Fruit fly (Drosophila melanogaster) whole organism, prepupa: ENCODE measurements around the gene CG4465.
A peak's percentile ranks its signal among the peaks of the same experiment; 100 is the strongest.

Experiments
- CG10631 ChIP-seq: fragments of 200-800 bp; sonication (Bioruptor generic); optimal IDR thresholded peaks from 2 replicates; lab custom pipeline; 2016; ENCODE audit warnings: missing biosample characterization, missing genetic modification characterization
- CG11294 ChIP-seq: fragments of 200-800 bp; sonication (Bioruptor generic); IDR thresholded peaks from 2 replicates; pipeline ENCODE4 v1.3.6; 2022; ENCODE audit warnings: missing biosample characterization, missing genetic modification characterization
- CG15336 ChIP-seq: fragments of 200-800 bp; sonication (Bioruptor generic); IDR thresholded peaks from 2 replicates; pipeline ENCODE4 v1.3.6; 2022; ENCODE audit warnings: missing biosample characterization, missing genetic modification characterization
- CG1621 ChIP-seq: fragments of 200-800 bp; sonication (Bioruptor generic); optimal IDR thresholded peaks from 3 replicates; lab custom pipeline; 2018; ENCODE audit warnings: missing biosample characterization, mild to moderate bottlenecking, missing genetic modification characterization
- CG16779 ChIP-seq: fragments of 200-800 bp; sonication (Bioruptor generic); optimal IDR thresholded peaks from 3 replicates; lab custom pipeline; 2017; ENCODE audit warnings: missing biosample characterization, mild to moderate bottlenecking, missing genetic modification characterization
- CG31627 ChIP-seq: fragments of 200-800 bp; sonication (Bioruptor generic); optimal IDR thresholded peaks from 3 replicates; lab custom pipeline; 2016; ENCODE audit warnings: missing biosample characterization, missing genetic modification characterization
- CG32006 ChIP-seq: fragments of 200-800 bp; sonication (Bioruptor generic); optimal IDR thresholded peaks from 3 replicates; lab custom pipeline; 2017; ENCODE audit warnings: missing biosample characterization, mild to moderate bottlenecking, missing genetic modification characterization
- CG34406 ChIP-seq: fragments of 200-800 bp; sonication (Bioruptor generic); optimal IDR thresholded peaks from 3 replicates; lab custom pipeline; 2016; ENCODE audit warnings: missing biosample characterization, missing genetic modification characterization
- CG3919 ChIP-seq: fragments of 200-800 bp; sonication (Bioruptor generic); optimal IDR thresholded peaks from 3 replicates; lab custom pipeline; 2016; ENCODE audit warnings: missing biosample characterization, missing genetic modification characterization
- CG6792 ChIP-seq: fragments of 200-800 bp; sonication (Bioruptor generic); optimal IDR thresholded peaks from 3 replicates; lab custom pipeline; 2016; ENCODE audit warnings: missing biosample characterization, missing genetic modification characterization
- CG6808 ChIP-seq: fragments of 200-800 bp; sonication (Bioruptor generic); optimal IDR thresholded peaks from 3 replicates; lab custom pipeline; 2017; ENCODE audit warnings: missing biosample characterization, missing genetic modification characterization, mild to moderate bottlenecking, moderate library complexity, missing genetic modification reagents
- CG6854 ChIP-seq: fragments of 200-800 bp; sonication (Bioruptor generic); optimal IDR thresholded peaks from 2 replicates; lab custom pipeline; 2017; ENCODE audit warnings: missing biosample characterization, mild to moderate bottlenecking, missing genetic modification characterization
- CG9139 ChIP-seq: fragments of 200-800 bp; sonication (Bioruptor generic); optimal IDR thresholded peaks from 3 replicates; lab custom pipeline; 2017; ENCODE audit warnings: missing biosample characterization, mild to moderate bottlenecking, missing genetic modification characterization
- Hr38 ChIP-seq: sonication (Bioruptor generic); optimal IDR thresholded peaks from 2 replicates; lab custom pipeline; 2016; ENCODE audit warnings: missing biosample characterization, missing genetic modification characterization
- Lpt ChIP-seq: fragments of 200-800 bp; sonication (Bioruptor generic); optimal IDR thresholded peaks from 3 replicates; lab custom pipeline; 2016; ENCODE audit warnings: missing biosample characterization, missing genetic modification characterization
- Smox ChIP-seq: fragments of 200-800 bp; sonication (Bioruptor generic); optimal IDR thresholded peaks from 3 replicates; lab custom pipeline; 2016; ENCODE audit warnings: missing biosample characterization, missing genetic modification characterization
- acj6 ChIP-seq: fragments of 200-800 bp; sonication (Bioruptor generic); optimal IDR thresholded peaks from 3 replicates; lab custom pipeline; 2016; ENCODE audit warnings: missing biosample characterization, missing genetic modification characterization
- cyc ChIP-seq: fragments of 200-800 bp; sonication (Bioruptor generic); optimal IDR thresholded peaks from 3 replicates; lab custom pipeline; 2016; ENCODE audit warnings: missing biosample characterization, missing genetic modification characterization
- dac ChIP-seq: fragments of 200-800 bp; sonication (Bioruptor generic); optimal IDR thresholded peaks from 2 replicates; lab custom pipeline; 2017; ENCODE audit warnings: missing biosample characterization, mild to moderate bottlenecking, missing genetic modification characterization
- dsx ChIP-seq: fragments of 200-800 bp; optimal IDR thresholded peaks from 3 replicates; lab custom pipeline; 2019; ENCODE audit warnings: missing biosample characterization, mild to moderate bottlenecking, missing genetic modification characterization, moderate library complexity; ENCODE audit not compliant: poor library complexity, severe bottlenecking
- eg ChIP-seq: fragments of 200-800 bp; sonication (Bioruptor generic); IDR thresholded peaks from 3 replicates; pipeline ENCODE4 v1.3.6; 2022; ENCODE audit warnings: missing biosample characterization, missing genetic modification characterization
- fkh ChIP-seq: fragments of 200-800 bp; sonication (Bioruptor generic); optimal IDR thresholded peaks from 3 replicates; lab custom pipeline; 2017; ENCODE audit warnings: missing biosample characterization, mild to moderate bottlenecking, missing genetic modification characterization, moderate library complexity
- lz ChIP-seq: fragments of 200-800 bp; sonication (Bioruptor generic); optimal IDR thresholded peaks from 3 replicates; lab custom pipeline; 2016; ENCODE audit warnings: missing biosample characterization, missing genetic modification characterization
- net ChIP-seq: fragments of 200-800 bp; sonication (Bioruptor generic); optimal IDR thresholded peaks from 3 replicates; lab custom pipeline; 2016; ENCODE audit warnings: missing biosample characterization, missing genetic modification characterization
- ss ChIP-seq, 2 experiments: fragments of 200-800 bp; sonication (Bioruptor generic); optimal IDR thresholded peaks; 2 replicates in 1 of 2; 3 replicates in 1 of 2; lab custom pipeline; 2017 to 2018; ENCODE audit warnings: mild to moderate bottlenecking in 2 of 2, missing biosample characterization in 2 of 2, missing genetic modification characterization in 2 of 2, moderate library complexity in 1 of 2
- vri ChIP-seq: fragments of 200-800 bp; sonication (Bioruptor generic); optimal IDR thresholded peaks from 3 replicates; lab custom pipeline; 2016; ENCODE audit warnings: missing biosample characterization, mild to moderate bottlenecking, missing genetic modification characterization

CG4465 gene

dm6 chr3R:19875118-19875887, 42.3 kb downstream of the CG4465 start, which contains the start of gene Mrp5 (continued):
- TF ChIP-seq CG32006 (GFP tag; lab: Kevin White, UChicago) (no peak), net (GFP tag; lab: Kevin White, UChicago) (peak; percentile 36), CG6792 (peak; percentile 27), CG11294 (GFP tag; lab: Robert Waterston, UW) (no peak), CG34406 (GFP tag; lab: Kevin White, UChicago) (peak; percentile 32), CG31627 (GFP tag; lab: Kevin White, UChicago) (peak; percentile 13), dsx (GFP tag; lab: Kevin White, UChicago) (peak; percentile 58), CG16779 (tag; lab: Kevin White, UChicago) (peak; percentile 20), CG6854 (peak; percentile 66), CG15336 (peak; percentile 37; the same call in 1 of the 2 replicates), acj6 (GFP tag; lab: Kevin White, UChicago) (peak; percentile 26), CG9139 (GFP tag; lab: Kevin White, UChicago) (peak; percentile 61), cyc (GFP tag; lab: Kevin White, UChicago) (peak; percentile 26), eg (peak; percentile 48; the same call in 2 of the 3 replicates), CG10631 (GFP tag; lab: Kevin White, UChicago) (no peak), lz (GFP tag; lab: Kevin White, UChicago) (peak; percentile 23), dac (GFP tag; lab: Kevin White, UChicago) (no peak)

dm6 chr3R:19873102-19873737, 44.4 kb downstream of the CG4465 start:
- TF ChIP-seq Lpt (GFP tag; lab: Kevin White, UChicago), result no peak
- TF ChIP-seq Smox (GFP tag; lab: Kevin White, UChicago), result no peak
- TF ChIP-seq CG10631 (GFP tag; lab: Kevin White, UChicago), result no peak
- TF ChIP-seq CG9139 (GFP tag; lab: Kevin White, UChicago), result no peak
- TF ChIP-seq vri (GFP tag; lab: Kevin White, UChicago), result no peak
- no peak for TF ChIP-seq CG1621
- no peak for TF ChIP-seq fkh
- TF ChIP-seq eg, result no peak
- TF ChIP-seq acj6 (GFP tag; lab: Kevin White, UChicago), result no peak
- TF ChIP-seq CG3919 (GFP tag; lab: Kevin White, UChicago), result no peak
- TF ChIP-seq dsx (GFP tag; lab: Kevin White, UChicago), result no peak
- TF ChIP-seq ss (GFP tag; optimal IDR thresholded peaks at IDR 0.05; lab: Kevin White, UChicago), result no peak
- no peak for TF ChIP-seq CG6808
- no peak for TF ChIP-seq CG11294 (GFP tag; lab: Robert Waterston, UW)
- TF ChIP-seq Hr38 (GFP tag; lab: Kevin White, UChicago), result no peak
